Fruit fly (Drosophila melanogaster) whole organism, embryonic: ENCODE measurements around the gene bon.
A peak's percentile ranks its signal among the peaks of the same experiment; 100 is the strongest.

Experiments used
- Atf3 ChIP-seq: fragments of 200-800 bp; sonication (Bioruptor generic); optimal IDR thresholded peaks from 3 replicates; lab custom pipeline; 2016; ENCODE audit warnings: missing biosample characterization, missing genetic modification characterization
- BEAF-32 ChIP-seq: fragments of 200-800 bp; sonication (Bioruptor generic); optimal IDR thresholded peaks from 3 replicates; lab custom pipeline; 2017; ENCODE audit warnings: missing biosample characterization, missing genetic modification characterization, mild to moderate bottlenecking, moderate library complexity, missing genetic modification reagents
- Bgb ChIP-seq: fragments of 200-800 bp; sonication (Bioruptor generic); IDR thresholded peaks from 2 replicates; pipeline ENCODE4 v1.3.6; 2022; ENCODE audit warnings: missing biosample characterization, missing genetic modification characterization; ENCODE audit not compliant: partially characterized antibody
- Bteb2 ChIP-seq: fragments of 200-800 bp; sonication (Bioruptor generic); optimal IDR thresholded peaks from 2 replicates; lab custom pipeline; 2016; ENCODE audit warnings: missing biosample characterization, missing genetic modification characterization
- CG10267 ChIP-seq: fragments of 200-800 bp; sonication (Bioruptor generic); optimal IDR thresholded peaks from 2 replicates; lab custom pipeline; 2018; ENCODE audit warnings: missing biosample characterization, mild to moderate bottlenecking, missing genetic modification characterization, moderate library complexity
- CG11695 ChIP-seq: fragments of 200-800 bp; sonication (Bioruptor generic); IDR thresholded peaks from 3 replicates; pipeline ENCODE4 v1.3.6; 2022; ENCODE audit warnings: missing biosample characterization, missing genetic modification characterization
- CG1233 ChIP-seq: fragments of 200-800 bp; sonication (Bioruptor generic); optimal IDR thresholded peaks from 4 replicates; lab custom pipeline; 2018; ENCODE audit warnings: missing biosample characterization, mild to moderate bottlenecking, missing genetic modification characterization
- CG12391 ChIP-seq: fragments of 200-800 bp; sonication (Bioruptor generic); optimal IDR thresholded peaks from 3 replicates; lab custom pipeline; 2018; ENCODE audit warnings: missing biosample characterization, mild to moderate bottlenecking, missing genetic modification characterization, moderate library complexity
- CG12659 ChIP-seq: fragments of 200-800 bp; sonication (Bioruptor generic); optimal IDR thresholded peaks from 3 replicates; lab custom pipeline; 2017; ENCODE audit warnings: mild to moderate bottlenecking, missing biosample characterization, missing genetic modification reagents, missing genetic modification characterization
- CG13296 ChIP-seq: fragments of 200-800 bp; sonication (Bioruptor generic); optimal IDR thresholded peaks from 3 replicates; lab custom pipeline; 2018; ENCODE audit warnings: missing biosample characterization, mild to moderate bottlenecking, missing genetic modification characterization
- CG13624 ChIP-seq: fragments of 200-800 bp; sonication (Bioruptor generic); optimal IDR thresholded peaks from 2 replicates; lab custom pipeline; 2016; ENCODE audit warnings: missing biosample characterization, missing genetic modification characterization
- CG15269 ChIP-seq: fragments of 200-800 bp; sonication (Bioruptor generic); optimal IDR thresholded peaks from 2 replicates; lab custom pipeline; 2018; ENCODE audit warnings: missing biosample characterization, mild to moderate bottlenecking, missing genetic modification characterization, moderate library complexity
- CG1529 ChIP-seq: fragments of 200-800 bp; sonication (Bioruptor generic); optimal IDR thresholded peaks from 3 replicates; lab custom pipeline; 2018; ENCODE audit warnings: missing biosample characterization, missing genetic modification characterization
- CG17328 ChIP-seq: fragments of 200-800 bp; sonication (Bioruptor generic); IDR thresholded peaks from 2 replicates; pipeline ENCODE4 v1.3.6; 2022; ENCODE audit warnings: missing biosample characterization, missing genetic modification characterization
- CG2116 ChIP-seq: fragments of 200-800 bp; sonication (Bioruptor generic); optimal IDR thresholded peaks from 3 replicates; lab custom pipeline; 2018; ENCODE audit warnings: missing biosample characterization, mild to moderate bottlenecking, missing genetic modification characterization
- CG2120 ChIP-seq: fragments of 200-800 bp; sonication (Bioruptor generic); optimal IDR thresholded peaks from 3 replicates; lab custom pipeline; 2016; ENCODE audit warnings: missing biosample characterization, missing genetic modification characterization
- CG2889 ChIP-seq: fragments of 200-800 bp; sonication (Bioruptor generic); IDR thresholded peaks from 3 replicates; pipeline ENCODE4 v1.3.6; 2022; ENCODE audit warnings: missing biosample characterization, missing genetic modification characterization
- CG3995 ChIP-seq: fragments of 200-800 bp; sonication (Bioruptor generic); optimal IDR thresholded peaks from 3 replicates; lab custom pipeline; 2016; ENCODE audit warnings: missing biosample characterization, missing genetic modification characterization
- CG6689 ChIP-seq: fragments of 200-800 bp; sonication (Bioruptor generic); IDR thresholded peaks from 2 replicates; pipeline ENCODE4 v1.3.6; 2022; ENCODE audit warnings: missing biosample characterization, missing genetic modification characterization
- CG7839 ChIP-seq: fragments of 200-800 bp; sonication (Bioruptor generic); optimal IDR thresholded peaks from 3 replicates; lab custom pipeline; 2018; ENCODE audit warnings: missing biosample characterization, mild to moderate bottlenecking, missing genetic modification characterization, moderate library complexity
- CG7928 ChIP-seq: fragments of 200-800 bp; sonication (Bioruptor generic); optimal IDR thresholded peaks from 2 replicates; lab custom pipeline; 2017; ENCODE audit warnings: missing biosample characterization, mild to moderate bottlenecking, missing genetic modification characterization
- CG9727 ChIP-seq: fragments of 200-800 bp; sonication (Bioruptor generic); optimal IDR thresholded peaks from 3 replicates; lab custom pipeline; 2017; ENCODE audit warnings: missing biosample characterization, mild to moderate bottlenecking, missing genetic modification characterization
- CoRest ChIP-seq: fragments of 200-800 bp; sonication (Bioruptor generic); optimal IDR thresholded peaks from 3 replicates; lab custom pipeline; 2018; ENCODE audit warnings: missing biosample characterization, mild to moderate bottlenecking, missing genetic modification characterization, moderate library complexity
- D19A ChIP-seq: fragments of 200-800 bp; optimal IDR thresholded peaks from 3 replicates; lab custom pipeline; 2019; ENCODE audit warnings: missing biosample characterization, mild to moderate bottlenecking, missing genetic modification characterization, moderate library complexity
- D19B ChIP-seq: fragments of 200-800 bp; sonication (Bioruptor generic); optimal IDR thresholded peaks from 2 replicates; lab custom pipeline; 2017; ENCODE audit warnings: missing biosample characterization, mild to moderate bottlenecking, missing genetic modification characterization
- E2f2 ChIP-seq: fragments of 200-800 bp; sonication (Bioruptor generic); IDR thresholded peaks from 2 replicates; pipeline ENCODE4 v1.3.6; 2022; ENCODE audit warnings: missing biosample characterization, missing genetic modification characterization
- ERR ChIP-seq: fragments of 200-800 bp; sonication (Bioruptor generic); optimal IDR thresholded peaks from 2 replicates; lab custom pipeline; 2016; ENCODE audit warnings: missing biosample characterization, missing genetic modification characterization
- H15 ChIP-seq: fragments of 200-800 bp; sonication (Bioruptor generic); IDR thresholded peaks from 3 replicates; pipeline ENCODE4 v1.3.6; 2022; ENCODE audit warnings: missing biosample characterization, missing genetic modification characterization
- Ptx1 ChIP-seq: fragments of 200-800 bp; sonication (Bioruptor generic); IDR thresholded peaks from 2 replicates; pipeline ENCODE4 v1.3.6; 2022; ENCODE audit warnings: missing biosample characterization, missing genetic modification characterization
- Rfx ChIP-seq: fragments of 200-800 bp; sonication (Bioruptor generic); IDR thresholded peaks from 2 replicates; pipeline ENCODE4 v1.3.6; 2022; ENCODE audit warnings: missing biosample characterization, missing genetic modification characterization
- Xrp1 ChIP-seq: fragments of 200-800 bp; sonication (Bioruptor generic); IDR thresholded peaks from 2 replicates; pipeline ENCODE4 v1.3.6; 2022; ENCODE audit warnings: missing biosample characterization, missing genetic modification characterization
- cwo ChIP-seq: fragments of 200-800 bp; sonication (Bioruptor generic); optimal IDR thresholded peaks from 3 replicates; lab custom pipeline; 2017; ENCODE audit warnings: missing biosample characterization, missing genetic modification characterization, mild to moderate bottlenecking, moderate library complexity, missing genetic modification reagents
- dpn ChIP-seq, 2 experiments: fragments of 200-800 bp; sonication (Bioruptor generic); optimal IDR thresholded peaks; 3 replicates each; lab custom pipeline; 2016; ENCODE audit warnings: missing biosample characterization in 2 of 2, missing genetic modification characterization in 2 of 2
- exex ChIP-seq: fragments of 200-800 bp; sonication (Bioruptor generic); optimal IDR thresholded peaks from 4 replicates; lab custom pipeline; 2018; ENCODE audit warnings: missing biosample characterization, mild to moderate bottlenecking, missing genetic modification characterization, moderate library complexity
- fd3F ChIP-seq: fragments of 200-800 bp; sonication (Bioruptor generic); optimal IDR thresholded peaks from 2 replicates; lab custom pipeline; 2018; ENCODE audit warnings: missing biosample characterization, mild to moderate bottlenecking, missing genetic modification characterization, moderate library complexity
- gfzf ChIP-seq: fragments of 200-800 bp; sonication (Bioruptor generic); optimal IDR thresholded peaks from 2 replicates; lab custom pipeline; 2016; ENCODE audit warnings: missing biosample characterization, mild to moderate bottlenecking, missing genetic modification characterization, moderate library complexity
- ind ChIP-seq: fragments of 200-800 bp; sonication (Bioruptor generic); optimal IDR thresholded peaks from 3 replicates; lab custom pipeline; 2016; ENCODE audit warnings: missing biosample characterization, missing genetic modification characterization
- klu ChIP-seq: fragments of 200-800 bp; sonication (Bioruptor generic); IDR thresholded peaks from 2 replicates; pipeline ENCODE4 v1.3.6; 2022; ENCODE audit warnings: missing biosample characterization, missing genetic modification characterization
- lola ChIP-seq, 3 experiments: fragments of >200 bp in 2 of 3; fragments of 200-800 bp in 1 of 3; sonication (Bioruptor generic) in 1 of 3; optimal IDR thresholded peaks; 2 replicates each; lab custom pipeline; 2017 to 2019; ENCODE audit warnings: missing biosample characterization in 3 of 3, missing genetic modification characterization in 3 of 3, mild to moderate bottlenecking in 1 of 3, moderate library complexity in 1 of 3
- mld ChIP-seq: fragments of 200-800 bp; sonication (Bioruptor generic); IDR thresholded peaks from 3 replicates; pipeline ENCODE4 v1.3.6; 2022; ENCODE audit warnings: missing biosample characterization, missing genetic modification characterization; ENCODE audit not compliant: partially characterized antibody
- pnt ChIP-seq: fragments of 200-800 bp; sonication (Bioruptor generic); optimal IDR thresholded peaks from 3 replicates; lab custom pipeline; 2016; ENCODE audit warnings: missing biosample characterization, missing genetic modification characterization
- prd ChIP-seq, 3 experiments: fragments of >200 bp in 2 of 3; fragments of 200-800 bp in 1 of 3; sonication (Bioruptor generic) in 1 of 3; optimal IDR thresholded peaks in 2 of 3; IDR thresholded peaks in 1 of 3; 2 replicates in 2 of 3; 3 replicates in 1 of 3; pipeline versions ENCODE4 v1.3.6 to Lab custom; 2017 to 2022; ENCODE audit warnings: missing biosample characterization in 1 of 3, missing genetic modification characterization in 1 of 3
- psq ChIP-seq: fragments of 200-800 bp; sonication (Bioruptor generic); optimal IDR thresholded peaks from 2 replicates; lab custom pipeline; 2017; ENCODE audit warnings: missing biosample characterization, missing genetic modification characterization
- pzg ChIP-seq: fragments of 200-800 bp; sonication (Bioruptor generic); optimal IDR thresholded peaks from 3 replicates; lab custom pipeline; 2018; ENCODE audit warnings: missing biosample characterization, mild to moderate bottlenecking, missing genetic modification characterization, moderate library complexity
- sd ChIP-seq: fragments of 200-800 bp; sonication (Bioruptor generic); optimal IDR thresholded peaks from 3 replicates; lab custom pipeline; 2018; ENCODE audit warnings: missing biosample characterization, mild to moderate bottlenecking, missing genetic modification characterization, moderate library complexity
- shn ChIP-seq: fragments of 200-800 bp; sonication (Bioruptor generic); optimal IDR thresholded peaks from 3 replicates; lab custom pipeline; 2016; ENCODE audit warnings: missing biosample characterization, missing genetic modification characterization
- unc-4 ChIP-seq: fragments of 200-800 bp; sonication (Bioruptor generic); IDR thresholded peaks from 2 replicates; pipeline ENCODE4 v1.3.6; 2022; ENCODE audit warnings: missing biosample characterization, missing genetic modification characterization; ENCODE audit not compliant: partially characterized antibody
- zf30C ChIP-seq: fragments of 200-800 bp; sonication (Bioruptor generic); optimal IDR thresholded peaks from 3 replicates; lab custom pipeline; 2018; ENCODE audit warnings: missing biosample characterization, mild to moderate bottlenecking, missing genetic modification characterization

Gene bon

dm6 chr3R:20560019-20560667 lies 32.8 kb upstream of the bon start, which contains the start of gene CG15922 (continued):
- TF ChIP-seq Xrp1 (GFP tag; lab: Robert Waterston, UW) (0 out of 2 replicates have a peak, but pooled peaks have one; percentile 8), ERR (no peak), exex (tag; lab: Kevin White, UChicago) (peak; percentile 52), CG6689 (GFP tag; lab: Robert Waterston, UW) (0 out of 2 replicates have a peak, but pooled peaks have one; percentile 22), shn (no peak), BEAF-32 (peak; percentile 20), klu (GFP tag; lab: Robert Waterston, UW) (no peak), Ptx1 (GFP tag; lab: Robert Waterston, UW) (no peak), CG12659 (GFP tag; lab: Kevin White, UChicago) (peak; percentile 13), E2f2 (GFP tag; lab: Robert Waterston, UW) (peak; percentile 86), CG11695 (0 out of 3 replicates have a peak, but pooled peaks have one; percentile 12), zf30C (GFP tag; lab: Kevin White, UChicago) (no peak), CG10267 (tag; lab: Kevin White, UChicago) (peak; percentile 1), unc-4 (GFP tag; lab: Robert Waterston, UW) (0 out of 2 replicates have a peak, but pooled peaks have one; percentile 13), CG13296 (peak; percentile 2), psq (GFP tag; lab: Kevin White, UChicago) (no peak), CG1233 (GFP tag; lab: Kevin White, UChicago) (peak; percentile 6), CG9727 (GFP tag; lab: Kevin White, UChicago) (peak; percentile 14), Bgb (GFP tag; lab: Robert Waterston, UW) (peak; percentile 11; the same call in 1 of the 2 replicates), mld (GFP tag; lab: Robert Waterston, UW) (no peak), D19B (GFP tag; lab: Kevin White, UChicago) (peak; percentile 67), CG1529 (no peak), Atf3 (no peak), H15 (GFP tag; lab: Robert Waterston, UW) (no peak), D19A (peak; percentile 82), fd3F (GFP tag; lab: Kevin White, UChicago) (no peak), Rfx (GFP tag; lab: Robert Waterston, UW) (peak; percentile 34; the same call in 1 of the 2 replicates), ind (GFP tag; lab: Kevin White, UChicago) (no peak), cwo (GFP tag; lab: Kevin White, UChicago) (peak; percentile 39), CG2889 (peak; percentile 11; the same call in 1 of the 3 replicates), dpn (GFP tag; optimal IDR thresholded peaks at IDR 0.05; lab: Kevin White, UChicago) (peak; percentile 17 to 27), Bteb2 (GFP tag; lab: Kevin White, UChicago) (no peak), CG2120 (GFP tag; lab: Kevin White, UChicago) (peak; percentile 21), CG17328 (GFP tag; lab: Robert Waterston, UW) (no peak), sd (peak; percentile 45), CG7839 (tag; lab: Kevin White, UChicago) (peak; percentile 17), pnt (GFP tag; lab: Kevin White, UChicago) (no peak), CG7928 (no peak), CG15269 (tag; lab: Kevin White, UChicago) (peak; percentile 31), CG12391 (tag; lab: Kevin White, UChicago) (peak; percentile 21), CG3995 (GFP tag; lab: Kevin White, UChicago) (peak; percentile 80), prd (optimal IDR thresholded peaks at IDR 0.05; lab: Kevin White, UChicago) (no peak), prd (GFP tag; IDR thresholded peaks at IDR 0.05; lab: Robert Waterston, UW) (peak; percentile 7; the same call in 1 of the 3 replicates), CG13624 (GFP tag; lab: Kevin White, UChicago) (no peak), pzg (GFP tag; lab: Kevin White, UChicago) (peak; percentile 60), CoRest (tag; lab: Kevin White, UChicago) (peak; percentile 33), gfzf (peak; percentile 77), lola (GFP tag; optimal IDR thresholded peaks at IDR 0.05; lab: Kevin White, UChicago) (peak in 1 of 3 experiments; percentile 18), CG2116 (GFP tag; lab: Kevin White, UChicago) (peak; percentile 0)
